Fruit fly (Drosophila melanogaster): ENCODE results near the gene CG2202.
A peak's percentile ranks its signal among the peaks of the same experiment; 100 is the strongest.

CG2202 gene

DNA sequence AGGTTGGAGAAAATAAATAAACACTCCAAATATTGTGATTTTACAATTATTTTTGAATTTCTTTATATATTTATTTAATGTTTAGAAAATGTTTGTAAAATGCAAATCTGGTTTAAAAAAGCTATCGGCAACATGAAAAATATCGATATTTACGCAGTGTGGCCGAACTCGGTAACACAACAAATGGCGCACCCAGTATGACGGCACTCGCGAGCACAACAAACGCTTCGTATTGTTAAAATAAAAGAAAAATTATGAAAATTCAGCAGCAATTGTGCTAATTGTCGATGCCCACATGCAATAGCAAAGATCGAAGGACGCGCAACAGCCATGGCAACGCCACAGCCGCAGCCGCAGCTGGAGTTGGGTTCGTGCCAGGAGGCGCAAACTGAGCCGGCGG is at the start of gene CG2202 (continued):
- peak; percentile 80 for TF ChIP-seq CG13287 (GFP tag; IDR thresholded peaks at IDR 0.05; ENCODE audit: partially characterized antibody)
- no peak for TF ChIP-seq kni (GFP tag; optimal IDR thresholded peaks at IDR 0.05)
- TF ChIP-seq unc-4 (GFP tag; IDR thresholded peaks at IDR 0.05; ENCODE audit: partially characterized antibody): peak; percentile 74
- TF ChIP-seq Doc3 (GFP tag; IDR thresholded peaks at IDR 0.05; ENCODE audit: partially characterized antibody): 0 out of 3 replicates have a peak, but pooled peaks have one; percentile 51
- TF ChIP-seq hth (optimal IDR thresholded peaks at IDR 0.05): no peak
- TF ChIP-seq ftz-f1 (GFP tag; optimal IDR thresholded peaks at IDR 0.05): no peak
- no peak for TF ChIP-seq Hand (GFP tag; optimal IDR thresholded peaks at IDR 0.05)
- TF ChIP-seq HHEX (GFP tag; optimal IDR thresholded peaks at IDR 0.05): no peak
- TF ChIP-seq Atf6 (GFP tag; IDR thresholded peaks at IDR 0.05): no peak
- TF ChIP-seq Vsx1 (GFP tag; optimal IDR thresholded peaks at IDR 0.05): no peak
- TF ChIP-seq CG10543 (GFP tag; optimal IDR thresholded peaks at IDR 0.05): no peak
- no peak for TF ChIP-seq slp2 (GFP tag; optimal IDR thresholded peaks at IDR 0.05)
- no peak for TF ChIP-seq CG30403 (GFP tag; optimal IDR thresholded peaks at IDR 0.05)
- TF ChIP-seq Asciz (GFP tag; optimal IDR thresholded peaks at IDR 0.05): no peak
- no peak for TF ChIP-seq B-H1 (GFP tag; IDR thresholded peaks at IDR 0.05)
- no peak for TF ChIP-seq CG32772 (GFP tag; IDR thresholded peaks at IDR 0.05)
- no peak for TF ChIP-seq CG31365 (tag; optimal IDR thresholded peaks at IDR 0.05)
- TF ChIP-seq cato (GFP tag; optimal IDR thresholded peaks at IDR 0.05; ENCODE audit: borderline replicate concordance): no peak
- peak; percentile 30 for TF ChIP-seq CG8924 (tag; optimal IDR thresholded peaks at IDR 0.05)
- TF ChIP-seq abd-A (tag; optimal IDR thresholded peaks at IDR 0.05): no peak
- no peak for TF ChIP-seq CG8478 (optimal IDR thresholded peaks at IDR 0.05)
- TF ChIP-seq tup (GFP tag; optimal IDR thresholded peaks at IDR 0.05): no peak
- TF ChIP-seq CG5245 (GFP tag; optimal IDR thresholded peaks at IDR 0.05): no peak
- peak; percentile 97 for TF ChIP-seq CG2116 (GFP tag; optimal IDR thresholded peaks at IDR 0.05)
- no peak for TF ChIP-seq Lhr (GFP tag; optimal IDR thresholded peaks at IDR 0.05)
- no peak for TF ChIP-seq luna (GFP tag; optimal IDR thresholded peaks at IDR 0.05)
- no peak for TF ChIP-seq Dfd (GFP tag; optimal IDR thresholded peaks at IDR 0.05)
- no peak for TF ChIP-seq CG3847 (GFP tag; IDR thresholded peaks at IDR 0.05)
- no peak for TF ChIP-seq pb (GFP tag; optimal IDR thresholded peaks at IDR 0.05)
- no peak for TF ChIP-seq unpg (GFP tag; optimal IDR thresholded peaks at IDR 0.05)
- peak; percentile 80 for TF ChIP-seq CG16813 (GFP tag; IDR thresholded peaks at IDR 0.05; ENCODE audit: partially characterized antibody)
- no peak for TF ChIP-seq Aef1 (GFP tag; IDR thresholded peaks at IDR 0.05)
- no peak for TF ChIP-seq Hr3 (GFP tag; optimal IDR thresholded peaks at IDR 0.05)
- TF ChIP-seq CG2202 (tag; optimal IDR thresholded peaks at IDR 0.05): peak; percentile 5
- peak; percentile 71 for TF ChIP-seq Dref (GFP tag; IDR thresholded peaks at IDR 0.05)
- no peak for TF ChIP-seq salm (tag; optimal IDR thresholded peaks at IDR 0.05)
- TF ChIP-seq sob (GFP tag; IDR thresholded peaks at IDR 0.05): no peak
- TF ChIP-seq Poxn (GFP tag; IDR thresholded peaks at IDR 0.05): no peak
- TF ChIP-seq CG12155 (GFP tag; optimal IDR thresholded peaks at IDR 0.05): no peak
- no peak for TF ChIP-seq CG10274 (GFP tag; optimal IDR thresholded peaks at IDR 0.05)
- TF ChIP-seq CG34224 (GFP tag; IDR thresholded peaks at IDR 0.05; ENCODE audit: partially characterized antibody): peak; percentile 62
- peak; percentile 50; the same call in 1 of the 3 replicates for TF ChIP-seq hb (GFP tag; IDR thresholded peaks at IDR 0.05; ENCODE audit: partially characterized antibody)
- TF ChIP-seq Hmr (GFP tag; optimal IDR thresholded peaks at IDR 0.05): no peak
- no peak for TF ChIP-seq z (GFP tag; IDR thresholded peaks at IDR 0.05)
- peak; percentile 72 for TF ChIP-seq MESR4 (GFP tag; optimal IDR thresholded peaks at IDR 0.05)
- no peak for TF ChIP-seq sr (GFP tag; IDR thresholded peaks at IDR 0.05)
- TF ChIP-seq CG11085 (GFP tag; IDR thresholded peaks at IDR 0.05): no peak
- TF ChIP-seq CG1647 (GFP tag; optimal IDR thresholded peaks at IDR 0.05): no peak
- TF ChIP-seq CG11247 (GFP tag; IDR thresholded peaks at IDR 0.05): no peak
- no peak for TF ChIP-seq Blimp-1 (GFP tag; optimal IDR thresholded peaks at IDR 0.05)
- peak; percentile 29 for TF ChIP-seq CG12659 (GFP tag; optimal IDR thresholded peaks at IDR 0.05)
